Worm (Caenorhabditis elegans) whole organism, early embryonic: Measurements from ENCODE around the gene F40F8.12.
"Not testable (repeated sequence)": the region's sequence is repeated elsewhere in the genome, so short reads cannot be mapped to it uniquely, and the experiment has no call there.

Experiments used
- B0310.2 ChIP-seq: sonication (generic microtip); optimal IDR thresholded peaks from 2 replicates; lab custom pipeline; 2016; ENCODE audit warnings: mild to moderate bottlenecking, missing genetic modification characterization, missing compliant biosample characterization
- F13C5.2 ChIP-seq: sonication (generic microtip); optimal IDR thresholded peaks from 2 replicates; lab custom pipeline; 2017; ENCODE audit warnings: mild to moderate bottlenecking, missing genetic modification characterization, inconsistent platforms, missing compliant biosample characterization
- aly-1 ChIP-seq: sonication (generic microtip); optimal IDR thresholded peaks from 2 replicates; lab custom pipeline; 2016; ENCODE audit warnings: missing genetic modification characterization, missing compliant biosample characterization
- ama-1 ChIP-seq: fragments of 150-350 bp; optimal IDR thresholded peaks from 2 replicates; lab custom pipeline; 2014
- ceh-13 ChIP-seq: fragments of 200-800 bp; sonication (Bioruptor generic); optimal IDR thresholded peaks from 2 replicates; lab custom pipeline; 2018; ENCODE audit warnings: mild to moderate bottlenecking, missing genetic modification characterization, missing compliant biosample characterization
- ceh-36 ChIP-seq: sonication (generic microtip); optimal IDR thresholded peaks from 2 replicates; lab custom pipeline; 2016; ENCODE audit warnings: missing genetic modification characterization, inconsistent platforms, missing compliant biosample characterization
- ets-7 ChIP-seq: sonication (generic microtip); optimal IDR thresholded peaks from 2 replicates; lab custom pipeline; 2016; ENCODE audit warnings: missing genotype, missing genetic modification characterization, missing compliant biosample characterization
- flt-1 ChIP-seq: fragments of 200-800 bp; sonication (Bioruptor generic); IDR thresholded peaks from 2 replicates; pipeline ENCODE4 v1.3.6; 2022; ENCODE audit warnings: missing genetic modification characterization, missing compliant biosample characterization
- hmbx-1 ChIP-seq: sonication (generic microtip); optimal IDR thresholded peaks from 2 replicates; lab custom pipeline; 2016; ENCODE audit warnings: mild to moderate bottlenecking, missing genetic modification characterization, missing compliant biosample characterization
- hmg-4 ChIP-seq: fragments of 200-800 bp; sonication (Bioruptor generic); optimal IDR thresholded peaks from 2 replicates; lab custom pipeline; 2018; ENCODE audit warnings: mild to moderate bottlenecking, missing genetic modification characterization, missing compliant biosample characterization
- hnd-1 ChIP-seq: sonication (generic microtip); optimal IDR thresholded peaks from 2 replicates; lab custom pipeline; 2016; ENCODE audit warnings: missing genetic modification characterization, missing compliant biosample characterization
- pes-1 ChIP-seq: fragments of 200-800 bp; sonication (Bioruptor generic); IDR thresholded peaks from 2 replicates; pipeline ENCODE4 v1.3.6; 2022; ENCODE audit warnings: missing genetic modification reagents, missing genetic modification characterization, missing compliant biosample characterization
- scrt-1 ChIP-seq: fragments of 200-800 bp; sonication (Bioruptor generic); IDR thresholded peaks from 2 replicates; pipeline ENCODE4 v1.3.6; 2022; ENCODE audit warnings: missing genetic modification characterization, missing compliant biosample characterization
- sea-1 ChIP-seq: fragments of 200-800 bp; sonication (Bioruptor generic); conservative IDR thresholded peaks from 2 replicates; pipeline ENCODE4 v1.3.6; 2022; ENCODE audit warnings: missing genetic modification characterization, missing compliant biosample characterization
- tbx-11 ChIP-seq: fragments of 200-800 bp; sonication (Bioruptor generic); IDR thresholded peaks from 2 replicates; pipeline ENCODE4 v1.3.6; 2022; ENCODE audit warnings: missing genetic modification characterization, missing compliant biosample characterization
- tbx-37 ChIP-seq: fragments of 200-800 bp; sonication (Bioruptor generic); conservative IDR thresholded peaks from 2 replicates; pipeline ENCODE4 v1.3.6; 2022; ENCODE audit warnings: missing genetic modification reagents, missing genetic modification characterization, missing compliant biosample characterization
- tra-4 ChIP-seq: sonication (generic microtip); optimal IDR thresholded peaks from 2 replicates; lab custom pipeline; 2017; ENCODE audit warnings: missing genetic modification characterization, missing compliant biosample characterization

F40F8.12 gene

DNA sequence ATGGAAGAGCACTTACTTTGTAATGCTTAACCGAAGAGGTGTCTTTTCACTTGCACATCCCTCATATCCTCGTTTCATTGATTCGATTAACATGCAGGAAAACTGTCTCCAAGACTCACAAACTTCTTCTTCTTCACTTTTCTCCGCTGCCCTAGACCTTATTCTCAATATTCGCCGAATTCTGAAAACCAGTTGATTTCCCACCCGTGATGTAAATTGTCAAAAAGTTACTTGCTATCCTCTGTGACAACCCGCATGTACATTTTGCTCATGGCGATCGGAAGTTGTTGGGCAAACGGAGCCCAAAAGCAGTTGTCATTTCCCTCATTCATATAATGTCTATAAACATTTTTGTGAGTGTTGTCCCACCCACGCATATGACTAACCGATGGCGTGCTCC, 19.2 kb upstream of the F40F8.12 start:
- TF ChIP-seq F13C5.2 (tag; lab: Kevin White, UChicago) (no peak), hnd-1 (no peak), ceh-36 (tag; lab: Kevin White, UChicago) (no peak), hmg-4 (GFP tag; lab: Kevin White, UChicago) (no peak), tbx-11 (GFP tag; lab: Robert Waterston, UW) (no peak), B0310.2 (tag; lab: Kevin White, UChicago) (no peak), hmbx-1 (tag; lab: Kevin White, UChicago) (no peak), tbx-37 (GFP tag; lab: Robert Waterston, UW) (no peak), ceh-13 (GFP tag; lab: Kevin White, UChicago) (no peak), scrt-1 (GFP tag; lab: Robert Waterston, UW) (no peak), ama-1 (lab: Kevin White, UChicago) (no peak), flt-1 (no peak), aly-1 (tag; lab: Kevin White, UChicago) (no peak), ets-7 (tag; lab: Kevin White, UChicago) (no peak), pes-1 (GFP tag; lab: Robert Waterston, UW) (no peak), sea-1 (no peak), tra-4 (tag; lab: Kevin White, UChicago) (no peak)

- TF ChIP-seq B0310.2 (tag; lab: Kevin White, UChicago): no peak
- TF ChIP-seq scrt-1 (GFP tag; lab: Robert Waterston, UW): no peak
- no peak for TF ChIP-seq ceh-13 (GFP tag; lab: Kevin White, UChicago)
- TF ChIP-seq hnd-1: no peak
- TF ChIP-seq sea-1: no peak
- no peak for TF ChIP-seq hmg-4 (GFP tag; lab: Kevin White, UChicago)
- no peak for TF ChIP-seq aly-1 (tag; lab: Kevin White, UChicago)
- no peak for TF ChIP-seq ets-7 (tag; lab: Kevin White, UChicago)
- no peak for TF ChIP-seq ama-1 (lab: Kevin White, UChicago)
- TF ChIP-seq pes-1 (GFP tag; lab: Robert Waterston, UW): no peak
Measured at ce11 chrII:11111107-11111506, 18.5 kb upstream of the F40F8.12 start, which contains the start of gene glb-4. Gene glb-4, minus strand, starts transcription at chrII:11111207.

ce11 chrII:11112419-11112818, 17.2 kb upstream of the F40F8.12 start, which contains the start of gene mat-2:
Gene mat-2, plus strand, starts transcription at chrII:11112719.
- TF ChIP-seq ets-7 (tag; lab: Kevin White, UChicago): no peak
- no peak for TF ChIP-seq scrt-1 (GFP tag; lab: Robert Waterston, UW)

ce11 chrII:11121800-11122199, 7.8 kb upstream of the F40F8.12 start, which contains the start of gene W10C6.2:
Gene W10C6.2, minus strand, starts transcription at chrII:11121900.
- TF ChIP-seq hmbx-1 (tag; lab: Kevin White, UChicago); ama-1 (lab: Kevin White, UChicago); F13C5.2 (tag; lab: Kevin White, UChicago): not testable (repeated sequence)

- TF ChIP-seq ets-7 (tag; lab: Kevin White, UChicago): no peak
- TF ChIP-seq B0310.2 (tag; lab: Kevin White, UChicago): no peak
Measured at ce11 chrII:11125059-11125594, 4.5 kb upstream of the F40F8.12 start.

DNA sequence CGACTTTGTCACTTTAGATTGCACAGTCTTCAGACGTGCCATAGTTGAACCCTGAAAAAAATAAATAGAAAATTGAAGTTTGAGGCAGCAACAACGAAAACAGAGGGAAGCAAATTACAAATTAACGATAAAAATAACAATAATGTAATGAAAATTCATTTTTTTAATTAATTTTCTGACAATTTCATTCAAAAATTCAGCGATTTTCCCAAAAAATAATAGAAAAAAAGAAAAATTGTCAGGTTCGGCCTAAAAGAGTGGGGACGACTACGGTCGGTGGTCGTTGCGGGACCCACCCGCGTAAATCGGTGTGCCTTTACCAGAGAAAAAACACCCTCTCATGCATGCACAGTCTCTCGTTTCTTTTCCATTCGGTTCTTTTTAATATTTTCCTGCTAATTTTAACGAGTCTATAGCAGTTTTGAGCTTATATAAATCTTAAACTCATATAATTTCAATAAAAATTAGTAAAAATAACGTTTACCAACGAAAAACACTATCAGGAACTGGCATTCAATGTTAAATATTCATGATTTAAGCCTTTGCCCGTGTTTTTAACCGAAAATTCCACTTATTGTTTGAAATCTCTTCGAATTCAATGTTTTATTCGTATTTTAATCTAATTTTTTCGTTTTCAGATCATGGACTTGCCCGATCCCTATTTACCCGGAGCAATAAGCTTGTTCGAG, 3.2 kb upstream of the F40F8.12 start, which contains the start of the genes rps-9 and lsm-1:
rps-9 (minus strand) TSS at position 51 of the 689 bp plus-strand sequence.
lsm-1 (plus strand) TSS at position 639 of the 689 bp plus-strand sequence.
- TF ChIP-seq F13C5.2 (tag; lab: Kevin White, UChicago) (peak; percentile 29), hmg-4 (GFP tag; lab: Kevin White, UChicago) (no peak), tbx-11 (GFP tag; lab: Robert Waterston, UW) (no peak), ama-1 (lab: Kevin White, UChicago) (no peak)

- TF ChIP-seq ceh-36 (tag; lab: Kevin White, UChicago) (no peak), ets-7 (tag; lab: Kevin White, UChicago) (no peak), tbx-11 (GFP tag; lab: Robert Waterston, UW) (no peak), ceh-13 (GFP tag; lab: Kevin White, UChicago) (no peak), B0310.2 (tag; lab: Kevin White, UChicago) (no peak), scrt-1 (GFP tag; lab: Robert Waterston, UW) (no peak), tbx-37 (GFP tag; lab: Robert Waterston, UW) (no peak), tra-4 (tag; lab: Kevin White, UChicago) (no peak), pes-1 (GFP tag; lab: Robert Waterston, UW) (no peak), hmbx-1 (tag; lab: Kevin White, UChicago) (no peak), sea-1 (no peak), ama-1 (lab: Kevin White, UChicago) (no peak), hmg-4 (GFP tag; lab: Kevin White, UChicago) (no peak), aly-1 (tag; lab: Kevin White, UChicago) (no peak)
Measured at ce11 chrII:11127364-11127763, 2.3 kb upstream of the F40F8.12 start, which contains the start of gene F40F8.1. Gene F40F8.1, plus strand, starts transcription at chrII:11127664.

DNA sequence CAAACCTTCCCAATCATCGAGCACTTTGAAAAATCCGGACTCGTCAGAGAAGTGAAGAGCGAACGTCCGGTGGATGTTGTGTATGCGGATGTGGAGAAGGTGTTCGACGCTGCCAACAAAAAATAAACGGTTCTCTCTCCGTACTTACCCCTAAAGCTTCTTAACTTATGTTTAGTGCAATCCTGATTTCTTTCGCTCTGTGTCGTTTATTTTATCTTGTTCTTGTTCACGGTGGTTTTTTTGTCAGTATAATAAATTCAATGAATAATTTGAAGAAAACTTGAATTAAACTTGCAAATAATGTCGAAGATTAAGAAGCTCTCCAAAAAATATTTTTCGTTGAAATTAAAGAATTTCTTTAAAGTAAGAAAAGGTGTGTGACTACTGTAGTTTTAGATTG, 628 bp upstream of the F40F8.12 start, which contains the start of gene F40F8.3:
F40F8.3 (plus strand) TSS at position 301 of the 400 bp plus-strand sequence.
- no peak for TF ChIP-seq ama-1 (lab: Kevin White, UChicago)
- TF ChIP-seq B0310.2 (tag; lab: Kevin White, UChicago): no peak
- TF ChIP-seq F13C5.2 (tag; lab: Kevin White, UChicago): no peak
- TF ChIP-seq hmg-4 (GFP tag; lab: Kevin White, UChicago): no peak
- TF ChIP-seq ets-7 (tag; lab: Kevin White, UChicago): no peak
- TF ChIP-seq pes-1 (GFP tag; lab: Robert Waterston, UW): no peak
- no peak for TF ChIP-seq hmbx-1 (tag; lab: Kevin White, UChicago)
- TF ChIP-seq ceh-36 (tag; lab: Kevin White, UChicago): no peak
- TF ChIP-seq tbx-37 (GFP tag; lab: Robert Waterston, UW): no peak
- TF ChIP-seq aly-1 (tag; lab: Kevin White, UChicago): no peak
- TF ChIP-seq hnd-1: no peak
- TF ChIP-seq tbx-11 (GFP tag; lab: Robert Waterston, UW): no peak
